Fruit fly (Drosophila melanogaster): Measurements from ENCODE around the gene RhoL.

RhoL gene

DNA sequence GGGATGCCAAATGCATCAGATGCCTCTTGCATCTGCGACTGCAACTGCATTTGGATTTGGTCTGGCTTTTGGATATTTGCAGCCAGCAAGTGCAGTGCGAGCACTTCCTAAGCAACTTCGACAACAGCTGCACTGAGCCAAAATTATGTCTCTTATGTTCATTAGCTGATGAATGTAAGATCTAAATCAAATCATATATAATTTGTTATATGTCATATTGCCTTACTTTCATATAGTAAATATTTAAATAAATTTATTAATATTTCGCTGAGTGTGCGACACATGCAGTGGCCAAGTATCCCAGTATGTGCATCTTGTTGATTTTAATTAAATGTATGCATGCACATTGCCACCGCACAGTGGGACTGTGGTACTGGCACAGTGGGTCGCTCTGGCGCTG lies 22.0 kb downstream of the RhoL start:
- no peak for TF ChIP-seq cnc (optimal IDR thresholded peaks at IDR 0.05)
- TF ChIP-seq CG12768 (GFP tag; optimal IDR thresholded peaks at IDR 0.05), result no peak
- peak; percentile 2 for TF ChIP-seq CG14711 (tag; optimal IDR thresholded peaks at IDR 0.05)

DNA sequence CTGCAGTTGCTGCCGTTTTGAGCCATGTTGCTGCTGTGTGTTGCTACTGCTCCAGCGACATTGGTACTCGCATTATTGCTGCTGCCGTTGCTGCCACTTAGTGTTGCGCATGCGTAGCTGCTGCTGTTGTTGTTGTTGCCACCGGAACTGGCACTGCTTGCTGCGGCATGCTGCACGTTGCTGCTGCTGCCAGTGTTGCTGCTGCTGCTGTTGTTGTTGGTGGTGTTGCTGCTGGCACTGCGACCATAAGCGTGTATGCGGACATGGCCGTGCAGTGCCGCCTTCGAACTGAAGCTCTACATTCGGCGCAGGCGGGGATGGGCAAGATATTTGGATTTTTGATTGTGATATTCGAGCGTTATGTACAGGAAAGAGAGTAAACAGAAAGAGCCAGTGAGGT lies 34.3 kb downstream of the RhoL start:
- TF ChIP-seq Mnt (GFP tag; optimal IDR thresholded peaks at IDR 0.05) (no peak), CG7045 (GFP tag; optimal IDR thresholded peaks at IDR 0.05) (no peak), toe (GFP tag; optimal IDR thresholded peaks at IDR 0.05) (no peak), CG12768 (GFP tag; optimal IDR thresholded peaks at IDR 0.05) (no peak), CG5204 (GFP tag; optimal IDR thresholded peaks at IDR 0.05) (no peak), ovo (GFP tag; optimal IDR thresholded peaks at IDR 0.05) (no peak), cnc (optimal IDR thresholded peaks at IDR 0.05) (no peak), CG7101 (tag; optimal IDR thresholded peaks at IDR 0.05) (no peak), CG11617 (GFP tag; optimal IDR thresholded peaks at IDR 0.05) (no peak), Clk (GFP tag; optimal IDR thresholded peaks at IDR 0.05) (no peak), CG1620 (GFP tag; optimal IDR thresholded peaks at IDR 0.05) (no peak), Crg-1 (GFP tag; optimal IDR thresholded peaks at IDR 0.05) (no peak), kay (GFP tag; ENCODE audit: borderline replicate concordance) (no peak), pad (GFP tag; optimal IDR thresholded peaks at IDR 0.05) (no peak), Hr96 (GFP tag; optimal IDR thresholded peaks at IDR 0.05) (no peak), CG14711 (tag; optimal IDR thresholded peaks at IDR 0.05) (no peak), cic (GFP tag; optimal IDR thresholded peaks at IDR 0.05) (no peak)

DNA sequence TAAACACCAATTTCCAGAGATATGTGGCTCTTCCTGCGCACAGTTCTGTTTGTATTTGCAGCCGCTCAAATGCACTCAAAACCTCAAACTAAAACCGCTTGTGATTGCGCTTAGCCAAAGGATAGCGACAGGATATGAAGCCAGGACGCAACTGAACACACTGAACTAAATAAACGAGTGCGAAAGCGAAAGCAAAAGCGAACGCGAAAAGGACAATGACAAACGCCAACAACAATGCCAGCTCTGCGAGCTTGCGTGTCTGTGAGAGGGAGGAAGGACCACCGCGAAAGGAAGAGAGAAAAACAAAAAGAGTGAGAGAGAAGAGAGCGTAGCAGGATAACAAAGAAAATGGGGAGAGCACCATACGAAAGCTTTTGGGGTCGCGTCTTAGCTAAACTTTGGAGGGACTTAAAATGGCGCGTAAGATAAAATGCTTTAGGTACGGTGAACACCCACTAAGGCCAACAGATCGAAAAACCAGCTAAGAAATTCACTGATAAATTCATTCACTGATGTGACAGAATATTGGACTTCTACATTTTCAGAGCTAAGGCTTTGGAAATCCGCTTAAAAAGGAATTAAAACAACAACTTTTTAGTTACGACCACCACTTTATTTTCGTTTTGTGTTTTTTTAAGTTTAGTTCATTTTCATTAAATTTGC lies 41.8 kb downstream of the RhoL start, which contains the start of gene GstZ2:
TSS of gene GstZ2 (minus strand) at position 165 of the 663 bp plus-strand sequence.
- TF ChIP-seq kay (GFP tag; ENCODE audit: borderline replicate concordance) (no peak), cic (GFP tag; optimal IDR thresholded peaks at IDR 0.05) (no peak), cnc (optimal IDR thresholded peaks at IDR 0.05) (no peak), CG11617 (GFP tag; optimal IDR thresholded peaks at IDR 0.05) (no peak), tj (GFP tag; optimal IDR thresholded peaks at IDR 0.05) (no peak), CG1620 (GFP tag; optimal IDR thresholded peaks at IDR 0.05) (no peak), Crg-1 (GFP tag; optimal IDR thresholded peaks at IDR 0.05) (no peak), ovo (GFP tag; optimal IDR thresholded peaks at IDR 0.05) (no peak), bab1 (GFP tag; optimal IDR thresholded peaks at IDR 0.05) (no peak), CG12768 (GFP tag; optimal IDR thresholded peaks at IDR 0.05) (no peak), CG7101 (tag; optimal IDR thresholded peaks at IDR 0.05) (no peak), toe (GFP tag; optimal IDR thresholded peaks at IDR 0.05) (no peak), CG33017 (tag; optimal IDR thresholded peaks at IDR 0.05) (no peak), Hr96 (GFP tag; optimal IDR thresholded peaks at IDR 0.05) (no peak), pad (GFP tag; optimal IDR thresholded peaks at IDR 0.05) (no peak), Clk (GFP tag; optimal IDR thresholded peaks at IDR 0.05) (no peak), CG5204 (GFP tag; optimal IDR thresholded peaks at IDR 0.05) (no peak), CG7045 (GFP tag; optimal IDR thresholded peaks at IDR 0.05) (no peak), CG14711 (tag; optimal IDR thresholded peaks at IDR 0.05) (no peak)

DNA sequence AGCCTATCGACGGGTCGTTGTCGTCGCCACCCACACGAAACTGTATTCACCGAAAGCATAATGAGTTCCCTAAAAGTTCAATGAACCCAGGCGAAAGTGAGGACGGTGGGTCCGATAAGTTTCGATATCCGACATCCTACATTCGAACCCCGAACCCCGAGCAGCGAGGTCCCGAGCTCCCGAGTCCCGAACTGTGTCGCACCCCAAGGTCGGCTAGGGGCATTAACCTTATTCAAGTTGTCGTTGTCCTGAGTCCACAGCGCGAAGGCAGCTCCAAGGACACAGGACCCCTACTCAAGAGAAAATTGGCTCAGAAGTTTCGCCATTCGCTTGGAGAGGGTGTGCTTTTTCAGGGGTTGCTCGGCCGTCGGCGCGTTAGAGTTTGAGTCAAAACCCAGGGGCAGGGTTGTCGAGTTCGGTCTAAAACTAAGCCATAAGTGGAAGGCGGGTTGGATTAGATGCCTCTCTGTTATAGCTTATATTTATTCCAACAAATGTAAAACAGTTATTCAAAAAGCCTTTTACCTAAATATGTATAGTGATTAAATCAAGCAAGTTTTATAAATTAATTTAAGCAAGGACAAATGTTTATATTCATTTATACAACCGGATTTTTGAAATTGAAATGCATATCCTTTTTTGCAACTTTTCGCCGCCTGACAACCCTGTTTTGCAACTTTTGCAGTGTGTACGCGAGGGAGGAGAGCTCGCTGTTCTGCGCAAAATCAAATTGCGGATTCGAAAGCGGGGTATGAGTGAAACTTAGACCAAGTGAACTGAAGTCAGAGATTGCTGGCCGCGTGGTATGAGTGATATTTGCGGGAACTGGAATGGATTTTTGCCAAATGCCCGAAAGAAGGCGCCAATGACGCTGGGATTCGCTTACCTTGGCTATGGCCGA lies 42.7 kb downstream of the RhoL start:
- TF ChIP-seq CG11617 (GFP tag; optimal IDR thresholded peaks at IDR 0.05), result peak; percentile 71
- TF ChIP-seq ovo (GFP tag; optimal IDR thresholded peaks at IDR 0.05), result no peak
- TF ChIP-seq pad (GFP tag; optimal IDR thresholded peaks at IDR 0.05), result peak; percentile 81
- TF ChIP-seq CG14711 (tag; optimal IDR thresholded peaks at IDR 0.05), result peak; percentile 76
- peak; percentile 20 for TF ChIP-seq Mnt (GFP tag; optimal IDR thresholded peaks at IDR 0.05)
- TF ChIP-seq cnc (optimal IDR thresholded peaks at IDR 0.05), result no peak
- no peak for TF ChIP-seq CG5204 (GFP tag; optimal IDR thresholded peaks at IDR 0.05)
- peak; percentile 84 for TF ChIP-seq CG33017 (tag; optimal IDR thresholded peaks at IDR 0.05)
- no peak for TF ChIP-seq bab1 (GFP tag; optimal IDR thresholded peaks at IDR 0.05)
- TF ChIP-seq CG7045 (GFP tag; optimal IDR thresholded peaks at IDR 0.05), result peak; percentile 87
- TF ChIP-seq CG12768 (GFP tag; optimal IDR thresholded peaks at IDR 0.05), result peak; percentile 84
- peak; percentile 36 for TF ChIP-seq kay (GFP tag; ENCODE audit: borderline replicate concordance)
- peak; percentile 31 for TF ChIP-seq Crg-1 (GFP tag; optimal IDR thresholded peaks at IDR 0.05)
- TF ChIP-seq toe (GFP tag; optimal IDR thresholded peaks at IDR 0.05), result peak; percentile 76
- TF ChIP-seq cic (GFP tag; optimal IDR thresholded peaks at IDR 0.05), result peak; percentile 60
- peak; percentile 79 for TF ChIP-seq Clk (GFP tag; optimal IDR thresholded peaks at IDR 0.05)
- no peak for TF ChIP-seq tj (GFP tag; optimal IDR thresholded peaks at IDR 0.05)
- TF ChIP-seq CG1620 (GFP tag; optimal IDR thresholded peaks at IDR 0.05), result no peak
- peak; percentile 76 for TF ChIP-seq CG7101 (tag; optimal IDR thresholded peaks at IDR 0.05)
- peak; percentile 71 for TF ChIP-seq Hr96 (GFP tag; optimal IDR thresholded peaks at IDR 0.05)

DNA sequence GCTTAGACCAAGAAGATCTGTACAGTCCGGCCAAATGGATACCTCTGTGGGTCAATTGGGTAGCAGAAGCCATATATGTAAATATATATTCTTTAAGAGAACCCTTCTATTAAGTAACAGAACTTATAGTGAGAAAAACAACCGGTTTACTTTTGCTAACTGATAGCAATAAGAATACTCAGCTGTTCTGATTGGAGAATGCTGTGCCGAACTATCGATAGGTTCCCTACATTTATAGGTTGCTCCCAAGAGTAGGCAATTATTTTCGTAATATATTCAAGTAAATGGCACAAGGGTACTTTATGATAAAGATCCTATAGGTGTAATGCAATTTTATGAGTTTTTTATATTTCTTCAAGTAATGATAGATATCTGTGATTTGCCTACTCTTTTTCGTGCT lies 46.0 kb downstream of the RhoL start, which contains the start of gene GstZ1:
TSS of gene GstZ1 (minus strand) at position 174 of the 400 bp plus-strand sequence.
- TF ChIP-seq bab1 (GFP tag; optimal IDR thresholded peaks at IDR 0.05), result peak; percentile 33
- no peak for TF ChIP-seq pad (GFP tag; optimal IDR thresholded peaks at IDR 0.05)
- peak; percentile 2 for TF ChIP-seq cic (GFP tag; optimal IDR thresholded peaks at IDR 0.05)

DNA sequence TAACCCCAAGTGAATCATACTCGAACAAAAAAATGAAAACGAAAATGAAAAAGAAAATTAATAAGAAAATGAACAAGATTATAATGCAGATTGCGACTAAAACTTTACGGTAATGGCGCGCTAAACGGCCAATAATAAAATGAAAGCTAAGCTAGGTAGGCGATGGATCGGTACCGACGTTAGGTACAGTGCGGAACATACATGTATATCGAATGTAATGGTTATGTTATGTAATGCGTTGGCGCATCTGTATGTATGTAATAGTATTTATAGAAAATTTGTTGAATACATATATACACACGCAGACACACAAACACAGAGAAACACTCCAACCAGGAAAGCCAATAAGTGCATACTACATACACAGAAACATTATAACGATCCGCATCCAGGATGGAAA lies 47.4 kb downstream of the RhoL start:
- TF ChIP-seq CG11617 (GFP tag; optimal IDR thresholded peaks at IDR 0.05) (no peak), CG33017 (tag; optimal IDR thresholded peaks at IDR 0.05) (no peak)
